Fruit fly (Drosophila melanogaster) whole organism, prepupa: ENCODE results near the gene Osi10a.

Experiments
- Sox102F ChIP-seq: fragments of 200-800 bp; sonication (Bioruptor generic); optimal IDR thresholded peaks from 2 replicates; lab custom pipeline; 2016; ENCODE audit warnings: missing biosample characterization, mild to moderate bottlenecking, missing genetic modification characterization
- esn ChIP-seq: fragments of 200-800 bp; sonication (Bioruptor generic); optimal IDR thresholded peaks from 2 replicates; lab custom pipeline; 2016; ENCODE audit warnings: missing biosample characterization, mild to moderate bottlenecking, missing genetic modification characterization, moderate library complexity
- lz ChIP-seq: fragments of 200-800 bp; sonication (Bioruptor generic); optimal IDR thresholded peaks from 3 replicates; lab custom pipeline; 2016; ENCODE audit warnings: missing biosample characterization, missing genetic modification characterization

dm6 chr3R:6309676-6310075 lies 45.9 kb downstream of the Osi10a start, which contains the start of gene CG31560:
- no peak for TF ChIP-seq lz (GFP tag; lab: Kevin White, UChicago)
- no peak for TF ChIP-seq Sox102F (GFP tag; lab: Kevin White, UChicago)
- no peak for TF ChIP-seq esn (GFP tag; lab: Kevin White, UChicago)
